Worm (Caenorhabditis elegans) whole organism, young adult: ENCODE results near the gene mat-2.

Experiments
- B0019.2 ChIP-seq: fragments of 200-800 bp; sonication (Bioruptor generic); conservative IDR thresholded peaks from 2 replicates; pipeline ENCODE4 v1.3.6; 2022; ENCODE audit warnings: missing genetic modification reagents, missing genetic modification characterization, missing compliant biosample characterization
- C06A6.2 ChIP-seq: fragments of 200-800 bp; sonication (Bioruptor generic); conservative IDR thresholded peaks from 2 replicates; pipeline ENCODE4 v1.3.6; 2022; ENCODE audit warnings: missing genetic modification characterization, missing compliant biosample characterization
- D2030.7 ChIP-seq: fragments of 200-800 bp; sonication (Bioruptor generic); IDR thresholded peaks from 2 replicates; pipeline ENCODE4 v1.3.6; 2022; ENCODE audit warnings: missing genetic modification reagents, missing genetic modification characterization, missing compliant biosample characterization
- F22D6.2 ChIP-seq: sonication (generic microtip); optimal IDR thresholded peaks from 2 replicates; lab custom pipeline; 2016; ENCODE audit warnings: mild to moderate bottlenecking, missing genetic modification characterization, missing compliant biosample characterization
- F33H1.4 ChIP-seq: fragments of 200-800 bp; sonication (Bioruptor generic); IDR thresholded peaks from 2 replicates; pipeline ENCODE4 v1.3.6; 2022; ENCODE audit warnings: missing genetic modification reagents, missing genetic modification characterization, missing compliant biosample characterization
- F37B4.10 ChIP-seq: fragments of 200-800 bp; sonication (Bioruptor generic); IDR thresholded peaks from 2 replicates; pipeline ENCODE4 v1.3.6; 2022; ENCODE audit warnings: missing genetic modification characterization, missing compliant biosample characterization
- F49E8.2 ChIP-seq: sonication (generic microtip); optimal IDR thresholded peaks from 3 replicates; lab custom pipeline; 2017; ENCODE audit warnings: missing genetic modification characterization, mild to moderate bottlenecking, missing compliant biosample characterization, antibody characterized with exemption, moderate library complexity; ENCODE audit not compliant: insufficient read depth
- F52B5.7 ChIP-seq: sonication (generic microtip); optimal IDR thresholded peaks from 2 replicates; lab custom pipeline; 2016; ENCODE audit warnings: mild to moderate bottlenecking, missing genetic modification characterization, missing compliant biosample characterization
- F57C9.4 ChIP-seq: sonication (generic microtip); optimal IDR thresholded peaks from 2 replicates; lab custom pipeline; 2017; ENCODE audit warnings: mild to moderate bottlenecking, missing genetic modification characterization, missing compliant biosample characterization
- K12H6.12 ChIP-seq: fragments of 200-800 bp; sonication (Bioruptor generic); optimal IDR thresholded peaks from 2 replicates; lab custom pipeline; 2018; ENCODE audit warnings: mild to moderate bottlenecking, missing genetic modification characterization, missing compliant biosample characterization
- T26A5.8 ChIP-seq: sonication (generic microtip); optimal IDR thresholded peaks from 2 replicates; lab custom pipeline; 2016; ENCODE audit warnings: missing genetic modification characterization, missing compliant biosample characterization
- Y53F4B.3 ChIP-seq: fragments of 200-800 bp; sonication (Bioruptor generic); IDR thresholded peaks from 2 replicates; pipeline ENCODE4 v1.3.6; 2022; ENCODE audit warnings: missing genetic modification reagents, missing genetic modification characterization, missing compliant biosample characterization
- Y53G8AR.9 ChIP-seq: fragments of 200-800 bp; sonication (Bioruptor generic); conservative IDR thresholded peaks from 2 replicates; pipeline ENCODE4 v1.3.6; 2022; ENCODE audit warnings: missing genetic modification reagents, missing genetic modification characterization, missing compliant biosample characterization
- Y95B8A.8 ChIP-seq: fragments of 200-800 bp; sonication (Bioruptor generic); IDR thresholded peaks from 2 replicates; pipeline ENCODE4 v1.3.6; 2022; ENCODE audit warnings: missing genetic modification reagents, missing genetic modification characterization, missing compliant biosample characterization
- ZK185.1 ChIP-seq: sonication (generic microtip); optimal IDR thresholded peaks from 2 replicates; lab custom pipeline; 2016; ENCODE audit warnings: mild to moderate bottlenecking, missing genetic modification characterization, missing compliant biosample characterization; ENCODE audit not compliant: poor library complexity, severe bottlenecking
- akir-1 ChIP-seq: fragments of 200-800 bp; sonication (Bioruptor generic); optimal IDR thresholded peaks from 2 replicates; lab custom pipeline; 2018; ENCODE audit warnings: mild to moderate bottlenecking, missing genetic modification characterization, moderate library complexity, missing compliant biosample characterization
- ama-1 ChIP-seq, 3 experiments: fragments of 150-350 bp in 1 of 3; sonication (generic microtip) in 2 of 3; optimal IDR thresholded peaks; 2 replicates each; lab custom pipeline; 2014 to 2018; ENCODE audit warnings: missing biosample characterization in 2 of 3, missing genetic modification characterization in 2 of 3, missing genetic modification reagents in 2 of 3
- atf-7 ChIP-seq: sonication (generic microtip); optimal IDR thresholded peaks from 2 replicates; lab custom pipeline; 2017; ENCODE audit warnings: mild to moderate bottlenecking, missing genetic modification characterization, missing compliant biosample characterization
- attf-3 ChIP-seq: fragments of 200-800 bp; sonication (Bioruptor generic); conservative IDR thresholded peaks from 2 replicates; pipeline ENCODE4 v1.3.6; 2022; ENCODE audit warnings: missing genetic modification reagents, missing genetic modification characterization, missing compliant biosample characterization
- bed-1 ChIP-seq: fragments of 200-800 bp; sonication (Bioruptor generic); IDR thresholded peaks from 2 replicates; pipeline ENCODE4 v1.3.6; 2022; ENCODE audit warnings: missing genetic modification reagents, missing genetic modification characterization, missing compliant biosample characterization
- cebp-2 ChIP-seq: fragments of 200-800 bp; sonication (Bioruptor generic); IDR thresholded peaks from 2 replicates; pipeline ENCODE4 v1.3.6; 2022; ENCODE audit warnings: missing genetic modification characterization, missing compliant biosample characterization
- ceh-100 ChIP-seq: fragments of 200-800 bp; sonication (Bioruptor generic); IDR thresholded peaks from 2 replicates; pipeline ENCODE4 v1.3.6; 2022; ENCODE audit warnings: missing genetic modification reagents, missing genetic modification characterization, missing compliant biosample characterization
- ceh-79 ChIP-seq: sonication (generic microtip); optimal IDR thresholded peaks from 2 replicates; lab custom pipeline; 2017; ENCODE audit warnings: mild to moderate bottlenecking, missing genetic modification characterization, missing compliant biosample characterization
- efl-1 ChIP-seq: fragments of 150-350 bp; optimal IDR thresholded peaks from 2 replicates; lab custom pipeline; 2014; ENCODE audit warnings: missing biosample characterization, missing genetic modification reagents, missing genetic modification characterization
- ekl-4 ChIP-seq: fragments of 200-800 bp; sonication (Bioruptor generic); IDR thresholded peaks from 2 replicates; pipeline ENCODE4 v1.3.6; 2022; ENCODE audit warnings: missing genetic modification reagents, missing genetic modification characterization, missing compliant biosample characterization
- ets-4 ChIP-seq: fragments of 200-800 bp; sonication (Bioruptor generic); optimal IDR thresholded peaks from 2 replicates; lab custom pipeline; 2018; ENCODE audit warnings: mild to moderate bottlenecking, missing genetic modification characterization, missing compliant biosample characterization
- him-1 ChIP-seq: sonication (generic microtip); optimal IDR thresholded peaks from 2 replicates; lab custom pipeline; 2016; ENCODE audit warnings: missing genotype, missing genetic modification reagents, missing genetic modification characterization, missing compliant biosample characterization
- hmg-20 ChIP-seq: fragments of 200-800 bp; sonication (Bioruptor generic); IDR thresholded peaks from 2 replicates; pipeline ENCODE4 v1.3.6; 2022; ENCODE audit warnings: missing genetic modification reagents, missing genetic modification characterization, missing compliant biosample characterization
- hrde-1 ChIP-seq: sonication (generic microtip); optimal IDR thresholded peaks from 2 replicates; lab custom pipeline; 2016; ENCODE audit warnings: missing genetic modification characterization, mild to moderate bottlenecking, missing compliant biosample characterization, moderate library complexity, missing genotype, missing genetic modification reagents, borderline replicate concordance
- lag-1 ChIP-seq: fragments of 200-800 bp; sonication (Bioruptor generic); IDR thresholded peaks from 2 replicates; pipeline ENCODE4 v1.3.6; 2022; ENCODE audit warnings: missing genetic modification reagents, missing genetic modification characterization, missing compliant biosample characterization
- let-526 ChIP-seq: fragments of 200-800 bp; sonication (Bioruptor generic); IDR thresholded peaks from 2 replicates; pipeline ENCODE4 v1.3.6; 2022; ENCODE audit warnings: missing genetic modification reagents, missing genetic modification characterization, missing compliant biosample characterization
- lin-54 ChIP-seq: fragments of 200-800 bp; sonication (Bioruptor generic); optimal IDR thresholded peaks from 2 replicates; lab custom pipeline; 2018; ENCODE audit warnings: mild to moderate bottlenecking, missing genetic modification characterization, missing compliant biosample characterization
- lsl-1 ChIP-seq: fragments of 200-800 bp; sonication (Bioruptor generic); optimal IDR thresholded peaks from 2 replicates; lab custom pipeline; 2018; ENCODE audit warnings: mild to moderate bottlenecking, missing genetic modification characterization, moderate library complexity, missing compliant biosample characterization
- madf-10 ChIP-seq: sonication (generic microtip); optimal IDR thresholded peaks from 2 replicates; lab custom pipeline; 2016; ENCODE audit warnings: mild to moderate bottlenecking, missing genetic modification characterization, missing compliant biosample characterization
- madf-8 ChIP-seq: fragments of 200-800 bp; sonication (Bioruptor generic); conservative IDR thresholded peaks from 2 replicates; pipeline ENCODE4 v1.3.6; 2022; ENCODE audit warnings: missing genetic modification reagents, missing genetic modification characterization, missing compliant biosample characterization
- mel-28 ChIP-seq: sonication (generic microtip); optimal IDR thresholded peaks from 2 replicates; lab custom pipeline; 2016; ENCODE audit warnings: borderline replicate concordance, mild to moderate bottlenecking, missing genetic modification characterization, missing compliant biosample characterization
- nfya-1 ChIP-seq: sonication (generic microtip); optimal IDR thresholded peaks from 2 replicates; lab custom pipeline; 2017; ENCODE audit warnings: antibody characterized with exemption, missing compliant biosample characterization, missing genetic modification characterization, borderline replicate concordance; ENCODE audit not compliant: insufficient read depth
- nfya-2 ChIP-seq: fragments of 200-800 bp; sonication (Bioruptor generic); IDR thresholded peaks from 2 replicates; pipeline ENCODE4 v1.3.6; 2022; ENCODE audit warnings: missing genetic modification reagents, missing genetic modification characterization, missing compliant biosample characterization
- nhr-120 ChIP-seq: fragments of 200-800 bp; sonication (Bioruptor generic); IDR thresholded peaks from 2 replicates; pipeline ENCODE4 v1.3.6; 2022; ENCODE audit warnings: missing genetic modification characterization, missing compliant biosample characterization
- nhr-179 ChIP-seq: sonication (generic microtip); optimal IDR thresholded peaks from 2 replicates; lab custom pipeline; 2016; ENCODE audit warnings: mild to moderate bottlenecking, missing genetic modification characterization, missing compliant biosample characterization
- nhr-80 ChIP-seq: sonication (generic microtip); optimal IDR thresholded peaks from 2 replicates; lab custom pipeline; 2016; ENCODE audit warnings: missing genetic modification characterization, missing compliant biosample characterization
- nhr-90 ChIP-seq: sonication (generic microtip); optimal IDR thresholded peaks from 2 replicates; lab custom pipeline; 2016; ENCODE audit warnings: missing genotype, mild to moderate bottlenecking, missing genetic modification characterization, missing compliant biosample characterization
- sdz-38 ChIP-seq: sonication (generic microtip); optimal IDR thresholded peaks from 2 replicates; lab custom pipeline; 2016; ENCODE audit warnings: missing genotype, missing genetic modification characterization, missing compliant biosample characterization
- sea-2 ChIP-seq: fragments of 200-800 bp; sonication (Bioruptor generic); IDR thresholded peaks from 2 replicates; pipeline ENCODE4 v1.3.6; 2022; ENCODE audit warnings: missing genetic modification characterization, missing compliant biosample characterization
- sptf-2 ChIP-seq: fragments of 200-800 bp; sonication (Bioruptor generic); optimal IDR thresholded peaks from 2 replicates; lab custom pipeline; 2018; ENCODE audit warnings: mild to moderate bottlenecking, missing genetic modification characterization, missing compliant biosample characterization
- xnd-1 ChIP-seq: sonication (generic microtip); optimal IDR thresholded peaks from 2 replicates; lab custom pipeline; 2016; ENCODE audit warnings: missing genotype, missing genetic modification reagents, missing genetic modification characterization, missing compliant biosample characterization
- zim-3 ChIP-seq: sonication (generic microtip); optimal IDR thresholded peaks from 2 replicates; lab custom pipeline; 2017; ENCODE audit warnings: mild to moderate bottlenecking, missing genetic modification characterization, moderate library complexity, missing compliant biosample characterization
- ztf-18 ChIP-seq: sonication (generic microtip); optimal IDR thresholded peaks from 2 replicates; lab custom pipeline; 2016; ENCODE audit warnings: missing genotype, mild to moderate bottlenecking, missing genetic modification characterization, missing compliant biosample characterization
- ztf-28 ChIP-seq: fragments of 200-800 bp; sonication (Bioruptor generic); IDR thresholded peaks from 2 replicates; pipeline ENCODE4 v1.3.6; 2022; ENCODE audit warnings: missing genetic modification reagents, missing genetic modification characterization, missing compliant biosample characterization
- ztf-6 ChIP-seq: fragments of 200-800 bp; sonication (Bioruptor generic); IDR thresholded peaks from 2 replicates; pipeline ENCODE4 v1.3.6; 2022; ENCODE audit warnings: missing genetic modification reagents, missing genetic modification characterization, missing compliant biosample characterization

mat-2 gene

DNA sequence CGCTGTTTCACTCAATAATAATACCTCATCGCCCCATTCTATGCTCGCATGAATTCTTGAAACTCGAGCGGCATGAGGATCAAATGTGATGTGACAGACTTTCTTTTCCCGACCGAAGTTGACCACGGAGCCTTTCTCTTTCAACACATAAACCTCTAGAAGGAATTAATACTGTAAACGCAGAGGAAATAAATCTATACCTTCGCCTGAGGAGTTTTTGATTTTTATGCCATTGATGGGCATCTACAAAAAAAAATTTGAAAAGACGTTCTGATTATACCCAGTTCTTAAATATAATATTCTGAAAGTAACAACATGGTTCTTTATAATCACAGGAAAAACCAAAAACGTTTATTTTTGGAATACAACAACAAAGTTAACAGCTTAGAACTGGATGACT, 16.3 kb upstream of the mat-2 start, which contains the start of gene nbs-1 (continued):
- TF ChIP-seq madf-8 (GFP tag; lab: Robert Waterston, UW): no peak
- TF ChIP-seq ZK185.1 (tag; lab: Kevin White, UChicago): no peak
- no peak for TF ChIP-seq Y53F4B.3 (GFP tag; lab: Robert Waterston, UW)
- no peak for TF ChIP-seq attf-3 (GFP tag; lab: Robert Waterston, UW)
- TF ChIP-seq akir-1 (GFP tag; lab: Kevin White, UChicago): no peak
- TF ChIP-seq let-526: no peak
- TF ChIP-seq nhr-90 (tag; lab: Kevin White, UChicago): no peak
- peak; percentile 51 for TF ChIP-seq hrde-1 (tag; lab: Kevin White, UChicago)
- no peak for TF ChIP-seq ama-1 (optimal IDR thresholded peaks at IDR 0.05; lab: Kevin White, UChicago)
- TF ChIP-seq ama-1 (GFP tag; optimal IDR thresholded peaks at IDR 0.05; lab: Kevin White, UChicago): peak; percentile 7 to 60
- no peak for TF ChIP-seq zim-3
- TF ChIP-seq ceh-79: no peak
- TF ChIP-seq sptf-2 (GFP tag; lab: Kevin White, UChicago): no peak
- no peak for TF ChIP-seq ztf-28 (GFP tag; lab: Robert Waterston, UW)
- TF ChIP-seq nhr-179: no peak
- no peak for TF ChIP-seq sdz-38
- TF ChIP-seq F22D6.2 (tag; lab: Kevin White, UChicago): no peak
- TF ChIP-seq T26A5.8 (tag; lab: Kevin White, UChicago): peak; percentile 8
- TF ChIP-seq K12H6.12: no peak
- peak; percentile 6 for TF ChIP-seq efl-1 (GFP tag; lab: Kevin White, UChicago)
- peak; percentile 18 for TF ChIP-seq ztf-18 (tag; lab: Kevin White, UChicago)
- TF ChIP-seq hmg-20 (GFP tag; lab: Robert Waterston, UW): no peak
- TF ChIP-seq B0019.2 (GFP tag; lab: Robert Waterston, UW): no peak
- peak; percentile 38 for TF ChIP-seq xnd-1 (tag; lab: Kevin White, UChicago)
- TF ChIP-seq nhr-80 (tag; lab: Kevin White, UChicago): no peak
- no peak for TF ChIP-seq bed-1
- no peak for TF ChIP-seq nfya-1 (tag; lab: Kevin White, UChicago)
- TF ChIP-seq nfya-2 (GFP tag; lab: Robert Waterston, UW): no peak
- TF ChIP-seq mel-28 (tag; lab: Kevin White, UChicago): no peak
- peak; percentile 41 for TF ChIP-seq lin-54 (GFP tag; lab: Kevin White, UChicago)
- peak; percentile 24; the same call in 1 of the 2 replicates for TF ChIP-seq ceh-100 (GFP tag; lab: Robert Waterston, UW)
- TF ChIP-seq F33H1.4: peak; percentile 45
- TF ChIP-seq Y53G8AR.9 (GFP tag; lab: Robert Waterston, UW): peak; percentile 65; the same call in 1 of the 2 replicates
- no peak for TF ChIP-seq nhr-120 (GFP tag; lab: Robert Waterston, UW)
- TF ChIP-seq ets-4 (GFP tag; lab: Kevin White, UChicago): no peak
- no peak for TF ChIP-seq F37B4.10 (GFP tag; lab: Robert Waterston, UW)
- TF ChIP-seq ztf-6: no peak
- TF ChIP-seq him-1 (tag; lab: Kevin White, UChicago): peak; percentile 13
- no peak for TF ChIP-seq madf-10 (tag; lab: Kevin White, UChicago)
- TF ChIP-seq cebp-2 (GFP tag; lab: Robert Waterston, UW): no peak
- no peak for TF ChIP-seq Y95B8A.8 (GFP tag; lab: Robert Waterston, UW)
- TF ChIP-seq F49E8.2: no peak
- TF ChIP-seq lsl-1 (GFP tag; lab: Kevin White, UChicago): peak; percentile 39
- TF ChIP-seq atf-7 (tag; lab: Kevin White, UChicago): no peak
- TF ChIP-seq D2030.7: no peak; the same call in 1 of the 2 replicates
- no peak for TF ChIP-seq C06A6.2 (GFP tag; lab: Robert Waterston, UW)
- TF ChIP-seq ekl-4 (GFP tag; lab: Robert Waterston, UW): peak; percentile 75
- TF ChIP-seq sea-2: no peak
- no peak for TF ChIP-seq F52B5.7 (tag; lab: Kevin White, UChicago)
- TF ChIP-seq lag-1: no peak
- no peak for TF ChIP-seq F57C9.4 (tag; lab: Kevin White, UChicago)
